Worm (Caenorhabditis elegans) whole organism, L4 larva: ENCODE measurements around the gene usp-50.

ENCODE experiments used
- ZK337.2 ChIP-seq: fragments of 200-800 bp; sonication (Bioruptor generic); IDR thresholded peaks from 2 replicates; pipeline ENCODE4 v1.3.6; 2022; ENCODE audit warnings: missing genetic modification reagents, missing genetic modification characterization, missing compliant biosample characterization
- ZK546.5 ChIP-seq, 2 experiments: sonication (generic microtip); optimal IDR thresholded peaks; 2 replicates each; lab custom pipeline; 2017; ENCODE audit warnings: missing biosample characterization in 2 of 2, missing genetic modification characterization in 2 of 2
- ama-1 ChIP-seq: fragments of 150-350 bp; optimal IDR thresholded peaks from 2 replicates; lab custom pipeline; 2014; ENCODE audit warnings: inconsistent platforms, mixed read lengths
- ces-1 ChIP-seq: fragments of 150-350 bp; sonication (generic microtip); optimal IDR thresholded peaks from 4 replicates; lab custom pipeline; 2014; ENCODE audit warnings: missing biosample characterization, missing genetic modification reagents, missing genetic modification characterization
- daf-8 ChIP-seq: fragments of 200-800 bp; sonication (Bioruptor generic); IDR thresholded peaks from 2 replicates; pipeline ENCODE4 v1.3.6; 2022; ENCODE audit warnings: missing genetic modification characterization, missing compliant biosample characterization
- fkh-10 ChIP-seq: fragments of 150-350 bp; optimal IDR thresholded peaks from 2 replicates; lab custom pipeline; 2014; ENCODE audit warnings: missing biosample characterization, missing genetic modification reagents, missing genetic modification characterization
- fos-1 ChIP-seq: fragments of 150-350 bp; optimal IDR thresholded peaks from 2 replicates; lab custom pipeline; 2014; ENCODE audit warnings: missing biosample characterization, missing genetic modification characterization
- hif-1 ChIP-seq, 2 experiments: sonication (generic microtip); optimal IDR thresholded peaks; 2 replicates each; lab custom pipeline; 2016 to 2017; ENCODE audit warnings: missing compliant biosample characterization in 2 of 2, missing genetic modification characterization in 2 of 2, missing genetic modification reagents in 2 of 2, missing genotype in 2 of 2, mild to moderate bottlenecking in 1 of 2
- lsy-2 ChIP-seq, 2 experiments: fragments of 150-350 bp in 1 of 2; sonication (generic microtip) in 1 of 2; optimal IDR thresholded peaks; 2 replicates each; lab custom pipeline; 2014 to 2017; ENCODE audit warnings: missing biosample characterization in 2 of 2, missing genetic modification characterization in 2 of 2
- nhr-237 ChIP-seq: sonication (generic microtip); optimal IDR thresholded peaks from 2 replicates; lab custom pipeline; 2017; ENCODE audit warnings: missing biosample characterization, missing genetic modification characterization
- rbr-2 ChIP-seq: sonication (generic microtip); optimal IDR thresholded peaks from 2 replicates; lab custom pipeline; 2016; ENCODE audit warnings: missing genotype, missing genetic modification characterization, missing compliant biosample characterization
- unc-62 ChIP-seq, 3 experiments: fragments of 150-350 bp in 1 of 3; sonication (generic microtip); optimal IDR thresholded peaks in 2 of 3; peaks in 1 of 3; 1 replicate in 1 of 3; 2 replicates in 2 of 3; lab custom pipeline; 2014 to 2017; ENCODE audit warnings: missing biosample characterization in 3 of 3, missing genetic modification characterization in 3 of 3, missing genetic modification reagents in 3 of 3, missing genotype in 1 of 3

DNA sequence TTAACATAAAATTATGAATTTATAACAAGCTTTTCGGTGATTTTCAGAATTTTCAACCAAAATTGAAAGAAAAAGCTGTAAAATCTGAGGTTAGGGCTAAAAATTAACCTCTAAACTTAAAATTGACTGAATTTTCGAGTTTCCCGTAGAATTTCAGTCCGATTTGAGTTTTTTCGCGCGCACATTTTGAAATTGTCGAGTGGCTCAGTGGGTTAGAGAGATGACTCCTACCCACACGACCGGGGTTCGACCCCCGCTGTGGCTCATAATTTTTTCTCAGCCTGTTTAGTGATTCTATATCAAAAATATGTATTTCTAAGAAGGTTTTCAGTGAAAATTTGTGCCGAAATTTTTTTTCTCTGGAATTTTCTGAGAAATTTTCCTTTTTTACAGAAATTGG is 7.1 kb downstream of the usp-50 start:
- TF ChIP-seq ama-1 (lab: Kevin White, UChicago) (no peak), rbr-2 (no peak), daf-8 (GFP tag; lab: Robert Waterston, UW) (no peak), ZK337.2 (GFP tag; lab: Robert Waterston, UW) (no peak), ZK546.5 (tag; optimal IDR thresholded peaks at IDR 0.05; lab: Kevin White, UChicago) (no peak), unc-62 (GFP tag; optimal IDR thresholded peaks at IDR 0.05 in 1 of 2; lab: Kevin White, UChicago) (no peak), unc-62 (tag; optimal IDR thresholded peaks at IDR 0.05; lab: Kevin White, UChicago) (no peak), nhr-237 (tag; lab: Kevin White, UChicago) (no peak), fos-1 (tag; lab: Kevin White, UChicago) (no peak), ces-1 (GFP tag; lab: Kevin White, UChicago) (no peak), fkh-10 (GFP tag; lab: Kevin White, UChicago) (no peak), hif-1 (tag; optimal IDR thresholded peaks at IDR 0.05; lab: Kevin White, UChicago) (no peak), lsy-2 (tag; optimal IDR thresholded peaks at IDR 0.05; lab: Kevin White, UChicago) (no peak)
